Fruit fly (Drosophila melanogaster) whole organism, embryonic: ENCODE results near the gene slp1.
A peak's percentile ranks its signal among the peaks of the same experiment; 100 is the strongest.

Experiments used
- Antp ChIP-seq: fragments of 200-800 bp; sonication (Bioruptor generic); optimal IDR thresholded peaks from 3 replicates; lab custom pipeline; 2016; ENCODE audit warnings: missing biosample characterization, missing genetic modification characterization
- C15 ChIP-seq: fragments of 200-800 bp; sonication (Bioruptor generic); IDR thresholded peaks from 3 replicates; pipeline ENCODE4 v1.3.6; 2022; ENCODE audit warnings: missing biosample characterization, missing genetic modification characterization
- CG10147 ChIP-seq: fragments of 200-800 bp; sonication (Bioruptor generic); optimal IDR thresholded peaks from 2 replicates; lab custom pipeline; 2019; ENCODE audit warnings: missing biosample characterization, mild to moderate bottlenecking, missing genetic modification characterization, moderate library complexity
- CG10321 ChIP-seq: fragments of 200-800 bp; sonication (Bioruptor generic); IDR thresholded peaks from 2 replicates; pipeline ENCODE4 v1.3.6; 2022; ENCODE audit warnings: missing biosample characterization, missing genetic modification characterization
- CG10959 ChIP-seq: fragments of 200-800 bp; sonication (Bioruptor generic); IDR thresholded peaks from 2 replicates; pipeline ENCODE4 v1.3.6; 2022; ENCODE audit warnings: missing biosample characterization, missing genetic modification characterization
- CG11085 ChIP-seq: fragments of 200-800 bp; sonication (Bioruptor generic); IDR thresholded peaks from 2 replicates; pipeline ENCODE4 v1.3.6; 2022; ENCODE audit warnings: missing biosample characterization, missing genetic modification characterization
- CG12236 ChIP-seq: fragments of 200-800 bp; sonication (Bioruptor generic); optimal IDR thresholded peaks from 2 replicates; lab custom pipeline; 2016; ENCODE audit warnings: missing biosample characterization, missing genetic modification characterization
- CG13894 ChIP-seq: fragments of 200-800 bp; sonication (Bioruptor generic); optimal IDR thresholded peaks from 3 replicates; lab custom pipeline; 2018; ENCODE audit warnings: missing biosample characterization, mild to moderate bottlenecking, missing genetic modification characterization, moderate library complexity
- CG14050 ChIP-seq: fragments of 200-800 bp; sonication (Bioruptor generic); IDR thresholded peaks from 3 replicates; pipeline ENCODE4 v1.3.6; 2022; ENCODE audit warnings: missing biosample characterization, missing genetic modification characterization
- CG14710 ChIP-seq: fragments of 200-800 bp; sonication (Bioruptor generic); optimal IDR thresholded peaks from 3 replicates; lab custom pipeline; 2019; ENCODE audit warnings: missing biosample characterization, mild to moderate bottlenecking, missing genetic modification characterization, moderate library complexity
- CG15011 ChIP-seq: fragments of 200-800 bp; sonication (Bioruptor generic); optimal IDR thresholded peaks from 3 replicates; lab custom pipeline; 2018; ENCODE audit warnings: missing biosample characterization, mild to moderate bottlenecking, missing genetic modification characterization
- CG15073 ChIP-seq: fragments of 200-800 bp; sonication (Bioruptor generic); optimal IDR thresholded peaks from 2 replicates; lab custom pipeline; 2016; ENCODE audit warnings: missing biosample characterization, missing genetic modification characterization
- CG15479 ChIP-seq: fragments of 200-800 bp; sonication (Bioruptor generic); optimal IDR thresholded peaks from 3 replicates; lab custom pipeline; 2019; ENCODE audit warnings: missing biosample characterization, mild to moderate bottlenecking, missing genetic modification characterization, moderate library complexity
- CG18619 ChIP-seq: fragments of 200-800 bp; sonication (Bioruptor generic); optimal IDR thresholded peaks from 3 replicates; lab custom pipeline; 2017; ENCODE audit warnings: missing biosample characterization, mild to moderate bottlenecking, missing genetic modification characterization
- CG3163 ChIP-seq: fragments of 200-800 bp; sonication (Bioruptor generic); optimal IDR thresholded peaks from 3 replicates; lab custom pipeline; 2016; ENCODE audit warnings: missing biosample characterization, missing genetic modification characterization
- CG3407 ChIP-seq: fragments of 200-800 bp; sonication (Bioruptor generic); optimal IDR thresholded peaks from 2 replicates; lab custom pipeline; 2018; ENCODE audit warnings: missing biosample characterization, mild to moderate bottlenecking, missing genetic modification characterization
- CG3847 ChIP-seq: fragments of 200-800 bp; sonication (Bioruptor generic); IDR thresholded peaks from 2 replicates; pipeline ENCODE4 v1.3.6; 2022; ENCODE audit warnings: missing biosample characterization, missing genetic modification characterization
- CG3995 ChIP-seq: fragments of 200-800 bp; sonication (Bioruptor generic); optimal IDR thresholded peaks from 3 replicates; lab custom pipeline; 2016; ENCODE audit warnings: missing biosample characterization, missing genetic modification characterization
- CG4730 ChIP-seq: fragments of 200-800 bp; sonication (Bioruptor generic); IDR thresholded peaks from 2 replicates; pipeline ENCODE4 v1.3.6; 2022; ENCODE audit warnings: missing biosample characterization, missing genetic modification characterization
- CG6689 ChIP-seq: fragments of 200-800 bp; sonication (Bioruptor generic); IDR thresholded peaks from 2 replicates; pipeline ENCODE4 v1.3.6; 2022; ENCODE audit warnings: missing biosample characterization, missing genetic modification characterization
- CG6813 ChIP-seq: fragments of 200-800 bp; sonication (Bioruptor generic); optimal IDR thresholded peaks from 2 replicates; lab custom pipeline; 2017; ENCODE audit warnings: missing biosample characterization, missing genetic modification characterization, mild to moderate bottlenecking, moderate library complexity, missing genetic modification reagents
- CG8359 ChIP-seq: fragments of 200-800 bp; sonication (Bioruptor generic); optimal IDR thresholded peaks from 2 replicates; lab custom pipeline; 2017; ENCODE audit warnings: missing biosample characterization, mild to moderate bottlenecking, missing genetic modification characterization, borderline replicate concordance
- Camta ChIP-seq: fragments of 200-800 bp; sonication (Bioruptor generic); optimal IDR thresholded peaks from 2 replicates; lab custom pipeline; 2016; ENCODE audit warnings: missing biosample characterization, missing genetic modification characterization
- Doc3 ChIP-seq: fragments of 200-800 bp; sonication (Bioruptor generic); IDR thresholded peaks from 3 replicates; pipeline ENCODE4 v1.3.6; 2022; ENCODE audit warnings: missing biosample characterization, missing genetic modification characterization; ENCODE audit not compliant: partially characterized antibody
- Drgx ChIP-seq: fragments of 200-800 bp; sonication (Bioruptor generic); IDR thresholded peaks from 2 replicates; pipeline ENCODE4 v1.3.6; 2022; ENCODE audit warnings: missing biosample characterization, missing genetic modification characterization
- GATAe ChIP-seq: fragments of 200-800 bp; sonication (Bioruptor generic); conservative IDR thresholded peaks from 2 replicates; pipeline ENCODE4 v1.3.6; 2022; ENCODE audit warnings: missing biosample characterization, missing genetic modification characterization
- HLH3B ChIP-seq: fragments of 200-800 bp; sonication (Bioruptor generic); IDR thresholded peaks from 2 replicates; pipeline ENCODE4 v1.3.6; 2022; ENCODE audit warnings: missing biosample characterization, missing genetic modification characterization
- Hr78 ChIP-seq, 2 experiments: fragments of 200-800 bp in 1 of 2; fragments of >200 bp in 1 of 2; sonication (Bioruptor generic) in 1 of 2; optimal IDR thresholded peaks; 2 replicates each; lab custom pipeline; 2017 to 2019; ENCODE audit warnings: missing biosample characterization in 2 of 2, missing genetic modification characterization in 2 of 2, mild to moderate bottlenecking in 1 of 2, moderate library complexity in 1 of 2
- MTF-1 ChIP-seq: fragments of 200-800 bp; sonication (Bioruptor generic); optimal IDR thresholded peaks from 2 replicates; lab custom pipeline; 2018; ENCODE audit warnings: missing biosample characterization, mild to moderate bottlenecking, missing genetic modification characterization, borderline replicate concordance
- Med ChIP-seq: fragments of 200-800 bp; sonication (Bioruptor generic); peaks from one replicate; lab custom pipeline; 2016; ENCODE audit warnings: missing biosample characterization, missing genetic modification characterization, mild to moderate bottlenecking, inconsistent platforms, moderate library complexity
- Meics ChIP-seq: fragments of 200-800 bp; sonication (Bioruptor generic); optimal IDR thresholded peaks from 2 replicates; lab custom pipeline; 2017; ENCODE audit warnings: missing biosample characterization, mild to moderate bottlenecking, missing genetic modification characterization
- Stat92E ChIP-seq, 3 experiments: fragments of >200 bp in 2 of 3; fragments of 200-800 bp in 1 of 3; sonication (Bioruptor generic) in 1 of 3; optimal IDR thresholded peaks; 2 replicates each; lab custom pipeline; 2017 to 2019; ENCODE audit warnings: missing biosample characterization in 3 of 3, missing genetic modification characterization in 3 of 3, mild to moderate bottlenecking in 1 of 3, moderate library complexity in 1 of 3
- TFAM ChIP-seq: fragments of 200-800 bp; sonication (Bioruptor generic); optimal IDR thresholded peaks from 2 replicates; lab custom pipeline; 2017; ENCODE audit warnings: missing biosample characterization, missing genetic modification characterization, inconsistent platforms
- ase ChIP-seq: fragments of 200-800 bp; sonication (Bioruptor generic); IDR thresholded peaks from 3 replicates; pipeline ENCODE4 v1.3.6; 2022; ENCODE audit warnings: missing biosample characterization, missing genetic modification characterization
- bigmax ChIP-seq: fragments of 200-800 bp; sonication (Bioruptor generic); optimal IDR thresholded peaks from 2 replicates; lab custom pipeline; 2018; ENCODE audit warnings: missing biosample characterization, mild to moderate bottlenecking, missing genetic modification characterization
- bowl ChIP-seq: fragments of 200-800 bp; sonication (Bioruptor generic); IDR thresholded peaks from 2 replicates; pipeline ENCODE4 v1.3.6; 2022; ENCODE audit warnings: missing biosample characterization, missing genetic modification characterization
- ems ChIP-seq: fragments of 200-800 bp; sonication (Bioruptor generic); optimal IDR thresholded peaks from 3 replicates; lab custom pipeline; 2016; ENCODE audit warnings: missing biosample characterization, missing genetic modification characterization
- fu2 ChIP-seq: fragments of 200-800 bp; sonication (Bioruptor generic); optimal IDR thresholded peaks from 2 replicates; lab custom pipeline; 2016; ENCODE audit warnings: missing biosample characterization, missing genetic modification characterization
- gcm2 ChIP-seq: fragments of 200-800 bp; sonication (Bioruptor generic); optimal IDR thresholded peaks from 2 replicates; lab custom pipeline; 2016; ENCODE audit warnings: missing biosample characterization, missing genetic modification characterization
- gt ChIP-seq: fragments of 200-800 bp; sonication (Bioruptor generic); IDR thresholded peaks from 2 replicates; pipeline ENCODE4 v1.3.6; 2022; ENCODE audit warnings: missing biosample characterization, missing genetic modification characterization
- h ChIP-seq: fragments of >200 bp; optimal IDR thresholded peaks from 2 replicates; lab custom pipeline; 2017
- hb ChIP-seq: fragments of 200-800 bp; sonication (Bioruptor generic); IDR thresholded peaks from 3 replicates; pipeline ENCODE4 v1.3.6; 2022; ENCODE audit warnings: missing biosample characterization, missing genetic modification characterization; ENCODE audit not compliant: partially characterized antibody
- ind ChIP-seq: fragments of 200-800 bp; sonication (Bioruptor generic); optimal IDR thresholded peaks from 3 replicates; lab custom pipeline; 2016; ENCODE audit warnings: missing biosample characterization, missing genetic modification characterization
- klu ChIP-seq: fragments of 200-800 bp; sonication (Bioruptor generic); IDR thresholded peaks from 2 replicates; pipeline ENCODE4 v1.3.6; 2022; ENCODE audit warnings: missing biosample characterization, missing genetic modification characterization
- mam ChIP-seq: fragments of 200-800 bp; sonication (Bioruptor generic); optimal IDR thresholded peaks from 3 replicates; lab custom pipeline; 2016; ENCODE audit warnings: missing biosample characterization, missing genetic modification characterization
- p53 ChIP-seq: fragments of 200-800 bp; sonication (Bioruptor generic); optimal IDR thresholded peaks from 2 replicates; lab custom pipeline; 2016; ENCODE audit warnings: missing biosample characterization, missing genetic modification characterization
- pb ChIP-seq: fragments of 200-800 bp; sonication (Bioruptor generic); optimal IDR thresholded peaks from 3 replicates; lab custom pipeline; 2016; ENCODE audit warnings: missing biosample characterization, missing genetic modification characterization
- sd ChIP-seq: fragments of 200-800 bp; sonication (Bioruptor generic); optimal IDR thresholded peaks from 3 replicates; lab custom pipeline; 2018; ENCODE audit warnings: missing biosample characterization, mild to moderate bottlenecking, missing genetic modification characterization, moderate library complexity
- slou ChIP-seq: fragments of 200-800 bp; sonication (Bioruptor generic); optimal IDR thresholded peaks from 3 replicates; lab custom pipeline; 2016; ENCODE audit warnings: missing biosample characterization, missing genetic modification characterization
- tup ChIP-seq: fragments of 200-800 bp; sonication (Bioruptor generic); optimal IDR thresholded peaks from 2 replicates; lab custom pipeline; 2016; ENCODE audit warnings: missing biosample characterization, mild to moderate bottlenecking, missing genetic modification characterization, moderate library complexity

Gene slp1

dm6 chr2L:3802818-3803456 lies 22.5 kb upstream of the slp1 start (continued):
- TF ChIP-seq Drgx (GFP tag; lab: Robert Waterston, UW) (peak; percentile 76), Med (GFP tag; lab: Kevin White, UChicago) (peak; percentile 92), CG11085 (GFP tag; lab: Robert Waterston, UW) (peak; percentile 65), tup (GFP tag; lab: Kevin White, UChicago) (no peak), CG12236 (no peak), ase (GFP tag; lab: Robert Waterston, UW) (peak; percentile 36; the same call in 1 of the 3 replicates), ems (peak; percentile 65), C15 (GFP tag; lab: Robert Waterston, UW) (no peak), gt (GFP tag; lab: Robert Waterston, UW) (no peak), CG14050 (GFP tag; lab: Robert Waterston, UW) (peak; percentile 45; the same call in 2 of the 3 replicates), CG4730 (peak; percentile 47; the same call in 1 of the 2 replicates), sd (tag; lab: Kevin White, UChicago) (no peak), Doc3 (GFP tag; lab: Robert Waterston, UW) (no peak), Stat92E (GFP tag; optimal IDR thresholded peaks at IDR 0.05; lab: Kevin White, UChicago) (no peak), p53 (no peak), Meics (GFP tag; lab: Kevin White, UChicago) (peak; percentile 20), HLH3B (GFP tag; lab: Robert Waterston, UW) (peak; percentile 63), CG3163 (GFP tag; lab: Kevin White, UChicago) (peak; percentile 45), bigmax (GFP tag; lab: Kevin White, UChicago) (no peak), CG3407 (GFP tag; lab: Kevin White, UChicago) (no peak), CG10959 (GFP tag; lab: Robert Waterston, UW) (no peak), h (lab: Kevin White, UChicago) (no peak), klu (GFP tag; lab: Robert Waterston, UW) (peak; percentile 13; the same call in 1 of the 2 replicates), CG14710 (tag; lab: Kevin White, UChicago) (peak; percentile 36), CG8359 (GFP tag; lab: Kevin White, UChicago) (peak; percentile 3), TFAM (GFP tag; lab: Kevin White, UChicago) (no peak), Antp (GFP tag; lab: Kevin White, UChicago) (peak; percentile 12), MTF-1 (GFP tag; lab: Kevin White, UChicago) (peak; percentile 12), CG6689 (GFP tag; lab: Robert Waterston, UW) (peak; percentile 66), Camta (GFP tag; lab: Kevin White, UChicago) (peak; percentile 53), mam (GFP tag; lab: Kevin White, UChicago) (peak; percentile 53), Hr78 (GFP tag; optimal IDR thresholded peaks at IDR 0.05; lab: Kevin White, UChicago) (no peak), gcm2 (GFP tag; lab: Kevin White, UChicago) (no peak), CG10321 (GFP tag; lab: Robert Waterston, UW) (peak; percentile 51; the same call in 1 of the 2 replicates), CG15073 (GFP tag; lab: Kevin White, UChicago) (no peak), CG3995 (peak; percentile 88), ind (peak; percentile 54), CG3847 (GFP tag; lab: Robert Waterston, UW) (peak; percentile 66), CG13894 (tag; lab: Kevin White, UChicago) (no peak), bowl (GFP tag; lab: Robert Waterston, UW) (peak; percentile 73; the same call in 1 of the 2 replicates), CG10147 (GFP tag; lab: Kevin White, UChicago) (no peak), fu2 (GFP tag; lab: Kevin White, UChicago) (peak; percentile 49), hb (GFP tag; lab: Robert Waterston, UW) (no peak), CG18619 (peak; percentile 54), pb (GFP tag; lab: Kevin White, UChicago) (no peak), CG15479 (GFP tag; lab: Kevin White, UChicago) (no peak), CG6813 (GFP tag; lab: Kevin White, UChicago) (peak; percentile 11), GATAe (GFP tag; lab: Robert Waterston, UW) (peak; percentile 69), slou (GFP tag; lab: Kevin White, UChicago) (peak; percentile 31), CG15011 (GFP tag; lab: Kevin White, UChicago) (peak; percentile 11)
